Worm (Caenorhabditis elegans) whole organism, mixed stage, embryonic: ENCODE measurements around the gene zfp-3.

Experiments used
- mep-1 ChIP-seq: fragments of 150-350 bp; optimal IDR thresholded peaks from 2 replicates; lab custom pipeline; 2017; ENCODE audit warnings: missing biosample characterization, missing genetic modification reagents, missing genetic modification characterization, inconsistent platforms
- zip-8 ChIP-seq: fragments of 150-350 bp; optimal IDR thresholded peaks from 2 replicates; lab custom pipeline; 2014; ENCODE audit warnings: missing biosample characterization, missing genetic modification characterization

- TF ChIP-seq zip-8 (no peak), mep-1 (tag; lab: Kevin White, UChicago) (no peak)
Measured at ce11 chrX:1489574-1489973, 43.1 kb upstream of the zfp-3 start.
